Worm (Caenorhabditis elegans) whole organism, L3 larva: ENCODE measurements around the gene orc-3.

ENCODE experiments used
- R02D3.7 ChIP-seq: fragments of 150-350 bp; optimal IDR thresholded peaks from 2 replicates; lab custom pipeline; 2014; ENCODE audit warnings: missing biosample characterization, missing genetic modification characterization
- ZK546.5 ChIP-seq: sonication (generic microtip); optimal IDR thresholded peaks from 2 replicates; lab custom pipeline; 2017; ENCODE audit warnings: missing biosample characterization, missing genetic modification characterization
- ceh-28 ChIP-seq: fragments of 150-350 bp; optimal IDR thresholded peaks from 2 replicates; lab custom pipeline; 2014; ENCODE audit warnings: missing biosample characterization, missing genetic modification reagents, missing genetic modification characterization
- elt-2 ChIP-seq: sonication (generic microtip); optimal IDR thresholded peaks from 2 replicates; lab custom pipeline; 2016; ENCODE audit warnings: missing genetic modification reagents, mild to moderate bottlenecking, missing genetic modification characterization, missing compliant biosample characterization
- lin-39 ChIP-seq: fragments of 150-350 bp; optimal IDR thresholded peaks from 2 replicates; lab custom pipeline; 2018; ENCODE audit warnings: missing biosample characterization, missing genetic modification reagents, missing genetic modification characterization
- mdl-1 ChIP-seq: fragments of 150-350 bp; optimal IDR thresholded peaks from 2 replicates; lab custom pipeline; 2014; ENCODE audit warnings: missing biosample characterization, missing genetic modification characterization
- nhr-237 ChIP-seq: fragments of 150-350 bp; optimal IDR thresholded peaks from 2 replicates; lab custom pipeline; 2014; ENCODE audit warnings: missing biosample characterization, missing genetic modification characterization

- no peak for TF ChIP-seq lin-39 (tag; lab: Kevin White, UChicago)
- TF ChIP-seq nhr-237: no peak
- TF ChIP-seq mdl-1: no peak
- no peak for TF ChIP-seq ZK546.5 (tag; lab: Kevin White, UChicago)
- no peak for TF ChIP-seq elt-2 (tag; lab: Kevin White, UChicago)
- no peak for TF ChIP-seq R02D3.7
- TF ChIP-seq ceh-28 (tag; lab: Kevin White, UChicago): no peak
These were observed 6.3 kb downstream of the orc-3 start for ce11 chrIII:1214121-1214673.
